Fruit fly (Drosophila melanogaster) whole organism, prepupa: ENCODE measurements around the gene CG4783.

Experiments used
- Blimp-1 ChIP-seq: fragments of 200-800 bp; sonication (Bioruptor generic); optimal IDR thresholded peaks from 3 replicates; lab custom pipeline; 2017; ENCODE audit warnings: missing biosample characterization, missing genetic modification characterization, mild to moderate bottlenecking, moderate library complexity, missing genetic modification reagents
- CG10631 ChIP-seq: fragments of 200-800 bp; sonication (Bioruptor generic); optimal IDR thresholded peaks from 2 replicates; lab custom pipeline; 2016; ENCODE audit warnings: missing biosample characterization, missing genetic modification characterization
- CG11294 ChIP-seq: fragments of 200-800 bp; sonication (Bioruptor generic); IDR thresholded peaks from 2 replicates; pipeline ENCODE4 v1.3.6; 2022; ENCODE audit warnings: missing biosample characterization, missing genetic modification characterization
- CG11762 ChIP-seq: fragments of 200-800 bp; sonication (Bioruptor generic); optimal IDR thresholded peaks from 3 replicates; lab custom pipeline; 2016; ENCODE audit warnings: missing biosample characterization, missing genetic modification characterization; ENCODE audit not compliant: insufficient read depth
- CG11902 ChIP-seq: fragments of 200-800 bp; sonication (Bioruptor generic); optimal IDR thresholded peaks from 3 replicates; lab custom pipeline; 2016; ENCODE audit warnings: missing biosample characterization, missing genetic modification characterization
- CG15336 ChIP-seq: fragments of 200-800 bp; sonication (Bioruptor generic); IDR thresholded peaks from 2 replicates; pipeline ENCODE4 v1.3.6; 2022; ENCODE audit warnings: missing biosample characterization, missing genetic modification characterization
- CG1621 ChIP-seq: fragments of 200-800 bp; sonication (Bioruptor generic); optimal IDR thresholded peaks from 3 replicates; lab custom pipeline; 2018; ENCODE audit warnings: missing biosample characterization, mild to moderate bottlenecking, missing genetic modification characterization
- CG16779 ChIP-seq: fragments of 200-800 bp; sonication (Bioruptor generic); optimal IDR thresholded peaks from 3 replicates; lab custom pipeline; 2017; ENCODE audit warnings: missing biosample characterization, mild to moderate bottlenecking, missing genetic modification characterization
- CG3032 ChIP-seq: fragments of 200-800 bp; optimal IDR thresholded peaks from 2 replicates; lab custom pipeline; 2019; ENCODE audit warnings: missing biosample characterization, mild to moderate bottlenecking, missing genetic modification characterization, moderate library complexity
- CG31627 ChIP-seq: fragments of 200-800 bp; sonication (Bioruptor generic); optimal IDR thresholded peaks from 3 replicates; lab custom pipeline; 2016; ENCODE audit warnings: missing biosample characterization, missing genetic modification characterization
- CG32006 ChIP-seq: fragments of 200-800 bp; sonication (Bioruptor generic); optimal IDR thresholded peaks from 3 replicates; lab custom pipeline; 2017; ENCODE audit warnings: missing biosample characterization, mild to moderate bottlenecking, missing genetic modification characterization
- CG4318 ChIP-seq: fragments of 200-800 bp; sonication (Bioruptor generic); optimal IDR thresholded peaks from 3 replicates; lab custom pipeline; 2017; ENCODE audit warnings: missing biosample characterization, mild to moderate bottlenecking, missing genetic modification characterization
- CG6163 ChIP-seq: fragments of 200-800 bp; sonication (Bioruptor generic); IDR thresholded peaks from 3 replicates; pipeline ENCODE4 v1.3.6; 2022; ENCODE audit warnings: missing biosample characterization, missing genetic modification characterization
- CG6792 ChIP-seq: fragments of 200-800 bp; sonication (Bioruptor generic); optimal IDR thresholded peaks from 3 replicates; lab custom pipeline; 2016; ENCODE audit warnings: missing biosample characterization, missing genetic modification characterization
- CG6808 ChIP-seq: fragments of 200-800 bp; sonication (Bioruptor generic); optimal IDR thresholded peaks from 3 replicates; lab custom pipeline; 2017; ENCODE audit warnings: missing biosample characterization, missing genetic modification characterization, mild to moderate bottlenecking, moderate library complexity, missing genetic modification reagents
- CG6854 ChIP-seq: fragments of 200-800 bp; sonication (Bioruptor generic); optimal IDR thresholded peaks from 2 replicates; lab custom pipeline; 2017; ENCODE audit warnings: missing biosample characterization, mild to moderate bottlenecking, missing genetic modification characterization
- CG7368 ChIP-seq: fragments of 200-800 bp; sonication (Bioruptor generic); optimal IDR thresholded peaks from 3 replicates; lab custom pipeline; 2016; ENCODE audit warnings: missing biosample characterization, missing genetic modification characterization
- CG8119 ChIP-seq: fragments of 200-800 bp; sonication (Bioruptor generic); IDR thresholded peaks from 3 replicates; pipeline ENCODE4 v1.3.6; 2022; ENCODE audit warnings: missing biosample characterization, missing genetic modification characterization
- CG8319 ChIP-seq: fragments of 200-800 bp; sonication (Bioruptor generic); optimal IDR thresholded peaks from 3 replicates; lab custom pipeline; 2016; ENCODE audit warnings: missing biosample characterization, missing genetic modification characterization
- CG8632 ChIP-seq: fragments of 200-800 bp; sonication (Bioruptor generic); optimal IDR thresholded peaks from 3 replicates; lab custom pipeline; 2016; ENCODE audit warnings: missing biosample characterization, missing genetic modification characterization
- CG9139 ChIP-seq: fragments of 200-800 bp; sonication (Bioruptor generic); optimal IDR thresholded peaks from 3 replicates; lab custom pipeline; 2017; ENCODE audit warnings: missing biosample characterization, mild to moderate bottlenecking, missing genetic modification characterization
- Eip75B ChIP-seq: fragments of 200-800 bp; sonication (Bioruptor generic); optimal IDR thresholded peaks from 3 replicates; lab custom pipeline; 2016; ENCODE audit warnings: missing biosample characterization, missing genetic modification characterization
- Eip78C ChIP-seq: fragments of 200-800 bp; sonication (Bioruptor generic); peaks from one replicate; lab custom pipeline; 2016; ENCODE audit warnings: missing biosample characterization, missing genetic modification characterization
- Eip93F ChIP-seq: fragments of 200-800 bp; sonication (Bioruptor generic); optimal IDR thresholded peaks from 2 replicates; lab custom pipeline; 2016; ENCODE audit warnings: missing biosample characterization, mild to moderate bottlenecking, missing genetic modification characterization
- Ets21C ChIP-seq: fragments of 200-800 bp; sonication (Bioruptor generic); optimal IDR thresholded peaks from 3 replicates; lab custom pipeline; 2016; ENCODE audit warnings: missing biosample characterization, missing genetic modification characterization
- Ets96B ChIP-seq: fragments of 200-800 bp; optimal IDR thresholded peaks from 2 replicates; lab custom pipeline; 2019; ENCODE audit warnings: missing biosample characterization, mild to moderate bottlenecking, missing genetic modification characterization, moderate library complexity
- Gug ChIP-seq: fragments of 200-800 bp; sonication (Bioruptor generic); IDR thresholded peaks from 2 replicates; pipeline ENCODE4 v1.3.6; 2022; ENCODE audit warnings: missing biosample characterization, missing genetic modification characterization
- Hr38 ChIP-seq: sonication (Bioruptor generic); optimal IDR thresholded peaks from 2 replicates; lab custom pipeline; 2016; ENCODE audit warnings: missing biosample characterization, missing genetic modification characterization
- Hr39 ChIP-seq: fragments of 200-800 bp; sonication (Bioruptor generic); optimal IDR thresholded peaks from 2 replicates; lab custom pipeline; 2016; ENCODE audit warnings: missing biosample characterization, missing genetic modification characterization
- Hr4 ChIP-seq: fragments of 200-800 bp; sonication (Bioruptor generic); optimal IDR thresholded peaks from 3 replicates; lab custom pipeline; 2016; ENCODE audit warnings: missing biosample characterization, missing genetic modification characterization
- Lpt ChIP-seq: fragments of 200-800 bp; sonication (Bioruptor generic); optimal IDR thresholded peaks from 3 replicates; lab custom pipeline; 2016; ENCODE audit warnings: missing biosample characterization, missing genetic modification characterization
- Met ChIP-seq: fragments of 200-800 bp; sonication (Bioruptor generic); optimal IDR thresholded peaks from 3 replicates; lab custom pipeline; 2016; ENCODE audit warnings: missing biosample characterization, missing genetic modification characterization
- OdsH ChIP-seq: fragments of 200-800 bp; sonication (Bioruptor generic); optimal IDR thresholded peaks from 3 replicates; lab custom pipeline; 2016; ENCODE audit warnings: missing biosample characterization, missing genetic modification characterization
- Smox ChIP-seq: fragments of 200-800 bp; sonication (Bioruptor generic); optimal IDR thresholded peaks from 3 replicates; lab custom pipeline; 2016; ENCODE audit warnings: missing biosample characterization, missing genetic modification characterization
- Sox14 ChIP-seq: fragments of 200-800 bp; sonication (Bioruptor generic); optimal IDR thresholded peaks from 3 replicates; lab custom pipeline; 2016; ENCODE audit warnings: missing biosample characterization, missing genetic modification characterization
- Sox15 ChIP-seq: fragments of 200-800 bp; sonication (Bioruptor generic); optimal IDR thresholded peaks from 3 replicates; lab custom pipeline; 2016; ENCODE audit warnings: missing biosample characterization, missing genetic modification characterization
- achi ChIP-seq: fragments of 200-800 bp; sonication (Bioruptor generic); optimal IDR thresholded peaks from 3 replicates; lab custom pipeline; 2016; ENCODE audit warnings: missing biosample characterization, missing genetic modification characterization
- acj6 ChIP-seq: fragments of 200-800 bp; sonication (Bioruptor generic); optimal IDR thresholded peaks from 3 replicates; lab custom pipeline; 2016; ENCODE audit warnings: missing biosample characterization, missing genetic modification characterization
- cyc ChIP-seq: fragments of 200-800 bp; sonication (Bioruptor generic); optimal IDR thresholded peaks from 3 replicates; lab custom pipeline; 2016; ENCODE audit warnings: missing biosample characterization, missing genetic modification characterization
- dsx ChIP-seq: fragments of 200-800 bp; optimal IDR thresholded peaks from 3 replicates; lab custom pipeline; 2019; ENCODE audit warnings: missing biosample characterization, mild to moderate bottlenecking, missing genetic modification characterization, moderate library complexity; ENCODE audit not compliant: poor library complexity, severe bottlenecking
- eg ChIP-seq: fragments of 200-800 bp; sonication (Bioruptor generic); IDR thresholded peaks from 3 replicates; pipeline ENCODE4 v1.3.6; 2022; ENCODE audit warnings: missing biosample characterization, missing genetic modification characterization
- esn ChIP-seq: fragments of 200-800 bp; sonication (Bioruptor generic); optimal IDR thresholded peaks from 2 replicates; lab custom pipeline; 2016; ENCODE audit warnings: missing biosample characterization, mild to moderate bottlenecking, missing genetic modification characterization, moderate library complexity
- fd59A ChIP-seq: fragments of 200-800 bp; sonication (Bioruptor generic); optimal IDR thresholded peaks from 2 replicates; lab custom pipeline; 2017; ENCODE audit warnings: missing biosample characterization, mild to moderate bottlenecking, missing genetic modification characterization, missing genetic modification reagents
- fkh ChIP-seq: fragments of 200-800 bp; sonication (Bioruptor generic); optimal IDR thresholded peaks from 3 replicates; lab custom pipeline; 2017; ENCODE audit warnings: missing biosample characterization, mild to moderate bottlenecking, missing genetic modification characterization, moderate library complexity
- lz ChIP-seq: fragments of 200-800 bp; sonication (Bioruptor generic); optimal IDR thresholded peaks from 3 replicates; lab custom pipeline; 2016; ENCODE audit warnings: missing biosample characterization, missing genetic modification characterization
- net ChIP-seq: fragments of 200-800 bp; sonication (Bioruptor generic); optimal IDR thresholded peaks from 3 replicates; lab custom pipeline; 2016; ENCODE audit warnings: missing biosample characterization, missing genetic modification characterization
- pdm3 ChIP-seq: fragments of 200-800 bp; sonication (Bioruptor generic); optimal IDR thresholded peaks from 3 replicates; lab custom pipeline; 2016; ENCODE audit warnings: missing biosample characterization, missing genetic modification characterization
- salr ChIP-seq, 2 experiments: fragments of 200-800 bp; sonication (Bioruptor generic); optimal IDR thresholded peaks; 3 replicates each; lab custom pipeline; 2016 to 2018; ENCODE audit warnings: missing biosample characterization in 2 of 2, missing genetic modification characterization in 2 of 2, mild to moderate bottlenecking in 1 of 2
- spab ChIP-seq: fragments of 200-800 bp; sonication (Bioruptor generic); optimal IDR thresholded peaks from 2 replicates; lab custom pipeline; 2017; ENCODE audit warnings: missing biosample characterization, mild to moderate bottlenecking, missing genetic modification characterization, missing genetic modification reagents
- ss ChIP-seq, 2 experiments: fragments of 200-800 bp; sonication (Bioruptor generic); optimal IDR thresholded peaks; 2 replicates in 1 of 2; 3 replicates in 1 of 2; lab custom pipeline; 2017 to 2018; ENCODE audit warnings: mild to moderate bottlenecking in 2 of 2, missing biosample characterization in 2 of 2, missing genetic modification characterization in 2 of 2, moderate library complexity in 1 of 2
- svp ChIP-seq: fragments of 200-800 bp; sonication (Bioruptor generic); peaks from one replicate; lab custom pipeline; 2016; ENCODE audit warnings: missing biosample characterization, missing genetic modification characterization
- topi ChIP-seq: fragments of 200-800 bp; sonication (Bioruptor generic); optimal IDR thresholded peaks from 3 replicates; lab custom pipeline; 2016; ENCODE audit warnings: missing biosample characterization, missing genetic modification characterization
- vri ChIP-seq: fragments of 200-800 bp; sonication (Bioruptor generic); optimal IDR thresholded peaks from 3 replicates; lab custom pipeline; 2016; ENCODE audit warnings: missing biosample characterization, mild to moderate bottlenecking, missing genetic modification characterization

Gene CG4783

DNA sequence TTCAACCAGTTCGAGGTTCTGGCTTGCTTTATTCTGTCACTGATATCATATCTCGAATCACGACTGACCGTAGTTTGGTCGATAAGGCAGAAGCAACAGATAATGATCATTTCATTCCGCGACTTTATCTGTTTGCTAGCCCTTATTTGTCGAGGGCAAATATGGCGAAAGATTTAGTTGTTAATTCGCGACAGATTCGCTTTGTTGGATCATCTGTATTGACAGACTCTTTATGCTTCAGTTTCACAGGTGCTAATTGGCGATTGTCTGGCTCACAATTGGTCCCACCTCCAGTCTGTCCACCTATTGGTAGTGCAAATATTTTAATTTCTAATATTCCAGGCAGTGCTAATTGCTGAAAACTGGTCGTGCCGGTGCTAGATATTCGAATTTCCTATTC lies 23.9 kb upstream of the CG4783 start:
- peak; percentile 93 for TF ChIP-seq Eip78C (GFP tag; lab: Kevin White, UChicago)
- no peak for TF ChIP-seq Ets96B
- TF ChIP-seq Hr39 (GFP tag; lab: Kevin White, UChicago), result no peak
- peak; percentile 32 for TF ChIP-seq CG9139 (GFP tag; lab: Kevin White, UChicago)
- peak; percentile 33 for TF ChIP-seq fd59A
- no peak for TF ChIP-seq CG8319 (GFP tag; lab: Kevin White, UChicago)
- peak; percentile 46 for TF ChIP-seq net (GFP tag; lab: Kevin White, UChicago)
- no peak for TF ChIP-seq topi (GFP tag; lab: Kevin White, UChicago)
- TF ChIP-seq Met (GFP tag; lab: Kevin White, UChicago), result peak; percentile 36
- no peak for TF ChIP-seq eg
- TF ChIP-seq CG31627 (GFP tag; lab: Kevin White, UChicago), result no peak
- no peak for TF ChIP-seq cyc
- no peak for TF ChIP-seq Sox15 (GFP tag; lab: Kevin White, UChicago)
- TF ChIP-seq Eip93F (GFP tag; lab: Kevin White, UChicago), result no peak
- no peak for TF ChIP-seq CG4318 (GFP tag; lab: Kevin White, UChicago)
- no peak for TF ChIP-seq CG6854 (GFP tag; lab: Kevin White, UChicago)
- no peak for TF ChIP-seq esn (GFP tag; lab: Kevin White, UChicago)
- no peak for TF ChIP-seq Hr4 (GFP tag; lab: Kevin White, UChicago)
- no peak for TF ChIP-seq Lpt (GFP tag; lab: Kevin White, UChicago)
- no peak for TF ChIP-seq Hr38
- TF ChIP-seq CG11294, result no peak
- no peak for TF ChIP-seq Sox14 (GFP tag; lab: Kevin White, UChicago)
- TF ChIP-seq CG8632 (GFP tag; lab: Kevin White, UChicago), result peak; percentile 52
- TF ChIP-seq CG6808 (GFP tag; lab: Kevin White, UChicago), result no peak
- peak; percentile 57 for TF ChIP-seq CG7368 (GFP tag; lab: Kevin White, UChicago)
- peak; percentile 79 for TF ChIP-seq fkh (GFP tag; lab: Kevin White, UChicago)
- TF ChIP-seq salr (GFP tag; optimal IDR thresholded peaks at IDR 0.05; lab: Kevin White, UChicago), result peak in 1 of 2 experiments; percentile 45
- TF ChIP-seq Blimp-1 (GFP tag; lab: Kevin White, UChicago), result no peak
- no peak for TF ChIP-seq svp (GFP tag; lab: Kevin White, UChicago)
- no peak for TF ChIP-seq dsx (GFP tag; lab: Kevin White, UChicago)
- peak; percentile 5 for TF ChIP-seq CG11762 (GFP tag; lab: Kevin White, UChicago)
- peak; percentile 55 for TF ChIP-seq CG10631 (GFP tag; lab: Kevin White, UChicago)
- TF ChIP-seq CG6163 (GFP tag; lab: Robert Waterston, UW), result no peak; the same call in 1 of the 3 replicates
- TF ChIP-seq CG3032, result no peak
- TF ChIP-seq CG1621 (tag; lab: Kevin White, UChicago), result no peak
- TF ChIP-seq lz (GFP tag; lab: Kevin White, UChicago), result no peak
- TF ChIP-seq Gug (GFP tag; lab: Robert Waterston, UW), result no peak
- TF ChIP-seq Eip75B (GFP tag; lab: Kevin White, UChicago), result peak; percentile 50
- TF ChIP-seq pdm3 (GFP tag; lab: Kevin White, UChicago), result peak; percentile 36
- peak; percentile 9 for TF ChIP-seq vri (GFP tag; lab: Kevin White, UChicago)
- no peak for TF ChIP-seq OdsH (GFP tag; lab: Kevin White, UChicago)
- TF ChIP-seq CG11902 (GFP tag; lab: Kevin White, UChicago), result no peak
- TF ChIP-seq CG16779, result peak; percentile 21
- no peak for TF ChIP-seq CG8119 (GFP tag; lab: Robert Waterston, UW)
- TF ChIP-seq CG6792 (GFP tag; lab: Kevin White, UChicago), result peak; percentile 64
- no peak for TF ChIP-seq CG32006 (GFP tag; lab: Kevin White, UChicago)
- no peak for TF ChIP-seq CG15336 (GFP tag; lab: Robert Waterston, UW)
- peak; percentile 25 for TF ChIP-seq Smox (GFP tag; lab: Kevin White, UChicago)
- TF ChIP-seq Ets21C (GFP tag; lab: Kevin White, UChicago), result no peak
- peak; percentile 28 for TF ChIP-seq achi (GFP tag; lab: Kevin White, UChicago)
- no peak for TF ChIP-seq acj6
- peak; percentile 51 for TF ChIP-seq spab (GFP tag; lab: Kevin White, UChicago)
- peak in 1 of 2 experiments; percentile 87 for TF ChIP-seq ss (GFP tag; optimal IDR thresholded peaks at IDR 0.05; lab: Kevin White, UChicago)
